Worm (Caenorhabditis elegans) whole organism, L1 larva: Measurements from ENCODE around the gene nhr-137.
A peak's percentile ranks its signal among the peaks of the same experiment; 100 is the strongest.

Source experiments
- C16A3.4 ChIP-seq: fragments of 150-350 bp; optimal IDR thresholded peaks from 2 replicates; lab custom pipeline; 2014; ENCODE audit warnings: missing biosample characterization, missing genetic modification characterization
- Y116A8C.19 ChIP-seq: sonication (generic microtip); optimal IDR thresholded peaks from 2 replicates; lab custom pipeline; 2016; ENCODE audit warnings: missing compliant biosample characterization, missing genetic modification characterization, borderline replicate concordance
- blmp-1 ChIP-seq: fragments of 150-350 bp; optimal IDR thresholded peaks from 2 replicates; lab custom pipeline; 2014; ENCODE audit warnings: missing biosample characterization, missing genetic modification characterization
- ceh-82 ChIP-seq, 3 experiments: fragments of 150-350 bp in 1 of 3; sonication (generic microtip) in 2 of 3; optimal IDR thresholded peaks; 2 replicates each; lab custom pipeline; 2014 to 2017; ENCODE audit warnings: missing biosample characterization in 3 of 3, missing genetic modification characterization in 3 of 3
- dpl-1 ChIP-seq, 3 experiments: fragments of 150-350 bp in 2 of 3; sonication (generic microtip) in 1 of 3; optimal IDR thresholded peaks; 2 replicates each; lab custom pipeline; 2014 to 2017; ENCODE audit warnings: missing biosample characterization in 3 of 3, missing genetic modification characterization in 3 of 3, missing genetic modification reagents in 3 of 3
- egl-13 ChIP-seq: sonication (generic microtip); optimal IDR thresholded peaks from 2 replicates; lab custom pipeline; 2016; ENCODE audit warnings: missing genotype, missing genetic modification reagents, missing genetic modification characterization, missing compliant biosample characterization
- elt-2 ChIP-seq: sonication (generic microtip); optimal IDR thresholded peaks from 2 replicates; lab custom pipeline; 2016; ENCODE audit warnings: missing genetic modification characterization, mild to moderate bottlenecking, inconsistent platforms, missing compliant biosample characterization, missing genetic modification reagents
- ets-5 ChIP-seq: fragments of 200-800 bp; sonication (Bioruptor generic); IDR thresholded peaks from 2 replicates; pipeline ENCODE4 v1.3.6; 2022; ENCODE audit warnings: missing genetic modification characterization, missing compliant biosample characterization
- hlh-17 ChIP-seq: fragments of 200-800 bp; sonication (Bioruptor generic); optimal IDR thresholded peaks from 2 replicates; lab custom pipeline; 2018; ENCODE audit warnings: missing genetic modification characterization, mild to moderate bottlenecking, missing compliant biosample characterization, moderate library complexity, borderline replicate concordance
- hlh-4 ChIP-seq: sonication (generic microtip); optimal IDR thresholded peaks from 2 replicates; lab custom pipeline; 2016; ENCODE audit warnings: mild to moderate bottlenecking, missing genetic modification characterization, missing compliant biosample characterization
- irx-1 ChIP-seq: sonication (generic microtip); optimal IDR thresholded peaks from 2 replicates; lab custom pipeline; 2016; ENCODE audit warnings: missing genetic modification characterization, missing compliant biosample characterization
- lin-14 ChIP-seq: fragments of 200-800 bp; sonication (Bioruptor generic); optimal IDR thresholded peaks from 2 replicates; lab custom pipeline; 2018; ENCODE audit warnings: mild to moderate bottlenecking, missing genetic modification characterization, moderate library complexity, missing compliant biosample characterization
- lin-15B ChIP-seq: fragments of 150-350 bp; sonication (generic microtip); optimal IDR thresholded peaks from 3 replicates; lab custom pipeline; 2014; ENCODE audit warnings: missing biosample characterization, missing genetic modification characterization
- lin-35 ChIP-seq, 2 experiments: fragments of 150-350 bp; optimal IDR thresholded peaks; 2 replicates each; lab custom pipeline; 2014; ENCODE audit warnings: missing biosample characterization in 2 of 2, missing genetic modification characterization in 2 of 2, missing genetic modification reagents in 2 of 2
- lsy-2 ChIP-seq, 2 experiments: fragments of 150-350 bp; optimal IDR thresholded peaks; 2 replicates each; lab custom pipeline; 2014; ENCODE audit warnings: missing biosample characterization in 2 of 2, missing genetic modification characterization in 2 of 2
- mab-9 ChIP-seq: fragments of 200-800 bp; sonication (Bioruptor generic); IDR thresholded peaks from 2 replicates; pipeline ENCODE4 v1.3.6; 2022; ENCODE audit warnings: missing genetic modification reagents, missing genetic modification characterization, missing compliant biosample characterization
- mdl-1 ChIP-seq, 2 experiments: fragments of 150-350 bp; optimal IDR thresholded peaks; 2 replicates each; lab custom pipeline; 2014 to 2017; ENCODE audit warnings: missing biosample characterization in 2 of 2, missing genetic modification characterization in 2 of 2, inconsistent platforms in 1 of 2
- mep-1 ChIP-seq: fragments of 150-350 bp; optimal IDR thresholded peaks from 2 replicates; lab custom pipeline; 2014; ENCODE audit warnings: missing biosample characterization, missing genetic modification characterization
- nhr-20 ChIP-seq: sonication (generic microtip); optimal IDR thresholded peaks from 2 replicates; lab custom pipeline; 2016; ENCODE audit warnings: mild to moderate bottlenecking, missing genetic modification characterization, missing compliant biosample characterization
- nhr-47 ChIP-seq: sonication (generic microtip); optimal IDR thresholded peaks from 2 replicates; lab custom pipeline; 2016; ENCODE audit warnings: mild to moderate bottlenecking, missing genetic modification characterization, moderate library complexity, missing compliant biosample characterization
- nhr-71 ChIP-seq: sonication (generic microtip); optimal IDR thresholded peaks from 2 replicates; lab custom pipeline; 2016; ENCODE audit warnings: mild to moderate bottlenecking, missing genetic modification characterization, moderate library complexity, missing compliant biosample characterization
- nhr-90 ChIP-seq: sonication (generic microtip); optimal IDR thresholded peaks from 2 replicates; lab custom pipeline; 2016; ENCODE audit warnings: mild to moderate bottlenecking, missing genetic modification characterization, missing compliant biosample characterization; ENCODE audit not compliant: poor library complexity
- pax-3 ChIP-seq: fragments of 200-800 bp; sonication (Bioruptor generic); optimal IDR thresholded peaks from 2 replicates; lab custom pipeline; 2018; ENCODE audit warnings: mild to moderate bottlenecking, missing genetic modification characterization, moderate library complexity, missing compliant biosample characterization
- rnt-1 ChIP-seq: sonication (generic microtip); optimal IDR thresholded peaks from 2 replicates; lab custom pipeline; 2016; ENCODE audit warnings: mild to moderate bottlenecking, missing genetic modification characterization, moderate library complexity, missing compliant biosample characterization
- skn-1 ChIP-seq: fragments of 150-350 bp; optimal IDR thresholded peaks from 2 replicates; lab custom pipeline; 2014; ENCODE audit warnings: missing biosample characterization, missing genetic modification characterization
- sup-37 ChIP-seq: fragments of 200-800 bp; sonication (Bioruptor generic); optimal IDR thresholded peaks from 2 replicates; lab custom pipeline; 2018; ENCODE audit warnings: mild to moderate bottlenecking, missing genetic modification characterization, missing compliant biosample characterization
- tlp-1 ChIP-seq: fragments of 150-350 bp; optimal IDR thresholded peaks from 2 replicates; lab custom pipeline; 2014; ENCODE audit warnings: missing biosample characterization, missing genetic modification characterization
- unc-130 ChIP-seq: fragments of 150-350 bp; optimal IDR thresholded peaks from 2 replicates; lab custom pipeline; 2017; ENCODE audit warnings: missing biosample characterization, missing genetic modification characterization, inconsistent platforms
- unc-62 ChIP-seq: fragments of 150-350 bp; optimal IDR thresholded peaks from 2 replicates; lab custom pipeline; 2014; ENCODE audit warnings: missing biosample characterization, missing genetic modification reagents, missing genetic modification characterization
- unc-86 ChIP-seq: sonication (generic microtip); optimal IDR thresholded peaks from 2 replicates; lab custom pipeline; 2016; ENCODE audit warnings: missing genetic modification characterization, missing compliant biosample characterization
- unc-98 ChIP-seq: fragments of 200-800 bp; sonication (Bioruptor generic); IDR thresholded peaks from 2 replicates; pipeline ENCODE4 v1.3.6; 2022; ENCODE audit warnings: missing genetic modification characterization, missing compliant biosample characterization
- xbp-1 ChIP-seq: sonication (generic microtip); optimal IDR thresholded peaks from 2 replicates; lab custom pipeline; 2016; ENCODE audit warnings: missing genetic modification characterization, missing compliant biosample characterization
- zag-1 ChIP-seq: fragments of 150-350 bp; optimal IDR thresholded peaks from 2 replicates; lab custom pipeline; 2014; ENCODE audit warnings: missing biosample characterization, missing genetic modification characterization
- ztf-11 ChIP-seq, 2 experiments: sonication (generic microtip); optimal IDR thresholded peaks; 2 replicates each; lab custom pipeline; 2016 to 2017; ENCODE audit warnings: missing genetic modification characterization in 2 of 2, missing biosample characterization in 1 of 2, missing compliant biosample characterization in 1 of 2
- ztf-4 ChIP-seq: fragments of 150-350 bp; optimal IDR thresholded peaks from 2 replicates; lab custom pipeline; 2014; ENCODE audit warnings: missing biosample characterization, missing genetic modification characterization

nhr-137 gene

ce11 chrX:6618712-6619111 is 50.1 kb downstream of the nhr-137 start, which contains the start of gene kqt-1:
kqt-1 (plus strand) TSS chrX:6619012.
- TF ChIP-seq blmp-1 (no peak), unc-98 (GFP tag; lab: Robert Waterston, UW) (no peak), mdl-1 (tag; optimal IDR thresholded peaks at IDR 0.05; lab: Kevin White, UChicago) (no peak), C16A3.4 (no peak), nhr-90 (tag; lab: Kevin White, UChicago) (no peak), unc-62 (no peak), unc-86 (tag; lab: Kevin White, UChicago) (no peak), pax-3 (tag; lab: Kevin White, UChicago) (no peak), hlh-17 (GFP tag; lab: Kevin White, UChicago) (no peak), lin-15B (tag; lab: Kevin White, UChicago) (no peak), Y116A8C.19 (tag; lab: Kevin White, UChicago) (no peak), ets-5 (GFP tag; lab: Robert Waterston, UW) (no peak), tlp-1 (tag; lab: Kevin White, UChicago) (no peak), hlh-4 (no peak), lsy-2 (tag; optimal IDR thresholded peaks at IDR 0.05; lab: Kevin White, UChicago) (no peak)

- no peak for TF ChIP-seq mab-9
- TF ChIP-seq irx-1 = no peak
- no peak for TF ChIP-seq nhr-47 (tag; lab: Kevin White, UChicago)
- TF ChIP-seq unc-130 (tag; lab: Kevin White, UChicago) = no peak
- no peak for TF ChIP-seq mep-1 (tag; lab: Kevin White, UChicago)
- no peak for TF ChIP-seq sup-37 (GFP tag; lab: Kevin White, UChicago)
- TF ChIP-seq egl-13 = no peak
- no peak for TF ChIP-seq skn-1 (tag; lab: Kevin White, UChicago)
- TF ChIP-seq ztf-11 (tag; optimal IDR thresholded peaks at IDR 0.05; lab: Kevin White, UChicago) = no peak
- no peak for TF ChIP-seq lin-35 (GFP tag; optimal IDR thresholded peaks at IDR 0.05; lab: Kevin White, UChicago)
- TF ChIP-seq ceh-82 (tag; optimal IDR thresholded peaks at IDR 0.05; lab: Kevin White, UChicago) = no peak
- TF ChIP-seq nhr-20 (tag; lab: Kevin White, UChicago) = no peak
- no peak for TF ChIP-seq dpl-1 (GFP tag; optimal IDR thresholded peaks at IDR 0.05; lab: Kevin White, UChicago)
- TF ChIP-seq elt-2 (tag; lab: Kevin White, UChicago) = no peak
- no peak for TF ChIP-seq ztf-4 (tag; lab: Kevin White, UChicago)
- no peak for TF ChIP-seq rnt-1 (tag; lab: Kevin White, UChicago)
- TF ChIP-seq xbp-1 (tag; lab: Kevin White, UChicago) = no peak
- TF ChIP-seq zag-1 (tag; lab: Kevin White, UChicago) = no peak
These were observed 51.2 kb downstream of the nhr-137 start for ce11 chrX:6617622-6618021.

DNA sequence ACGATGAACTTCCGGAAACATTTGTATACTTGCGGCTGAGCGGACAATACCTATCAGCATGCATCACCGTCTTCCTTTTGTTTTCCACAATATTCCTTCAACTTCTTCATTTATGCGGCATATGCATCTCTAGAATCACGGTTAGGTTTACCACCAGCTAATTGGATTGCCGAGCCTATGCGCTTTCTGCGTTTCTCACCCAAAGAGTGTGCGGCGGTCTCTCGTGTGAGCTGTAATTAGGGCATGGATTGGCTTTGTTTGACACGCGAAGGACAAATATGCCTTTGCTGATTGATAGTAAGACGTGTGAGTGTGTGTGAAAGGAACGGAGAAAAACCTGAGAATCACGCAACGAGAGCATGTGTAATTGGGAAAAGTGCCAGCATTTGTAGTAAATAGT is 55.3 kb downstream of the nhr-137 start:
- TF ChIP-seq lin-14 (GFP tag; lab: Kevin White, UChicago) = peak; percentile 55
- no peak for TF ChIP-seq nhr-71 (tag; lab: Kevin White, UChicago)
